Worm (Caenorhabditis elegans) whole organism, L1 larva: Measurements from ENCODE around the gene K11H3.2.

Experiments used
- C34B4.2 ChIP-seq: sonication (generic microtip); optimal IDR thresholded peaks from 2 replicates; lab custom pipeline; 2017; ENCODE audit warnings: mild to moderate bottlenecking, missing genetic modification characterization, missing compliant biosample characterization
- aha-1 ChIP-seq: fragments of 150-350 bp; optimal IDR thresholded peaks from 2 replicates; lab custom pipeline; 2014; ENCODE audit warnings: missing biosample characterization, missing genetic modification characterization
- aly-2 ChIP-seq: fragments of 150-350 bp; optimal IDR thresholded peaks from 2 replicates; lab custom pipeline; 2014; ENCODE audit warnings: missing biosample characterization, missing genetic modification characterization
- ama-1 ChIP-seq: fragments of 150-350 bp; optimal IDR thresholded peaks from 2 replicates; lab custom pipeline; 2014
- ceh-8 ChIP-seq: fragments of 200-800 bp; sonication (Bioruptor generic); optimal IDR thresholded peaks from 2 replicates; lab custom pipeline; 2018; ENCODE audit warnings: mild to moderate bottlenecking, missing genetic modification characterization, moderate library complexity, missing compliant biosample characterization
- ceh-82 ChIP-seq, 3 experiments: fragments of 150-350 bp in 1 of 3; sonication (generic microtip) in 2 of 3; optimal IDR thresholded peaks; 2 replicates each; lab custom pipeline; 2014 to 2017; ENCODE audit warnings: missing biosample characterization in 3 of 3, missing genetic modification characterization in 3 of 3
- ceh-88 ChIP-seq: fragments of 200-800 bp; sonication (Bioruptor generic); IDR thresholded peaks from 2 replicates; pipeline ENCODE4 v1.3.6; 2022; ENCODE audit warnings: missing genetic modification characterization, missing compliant biosample characterization
- dpl-1 ChIP-seq, 3 experiments: fragments of 150-350 bp in 2 of 3; sonication (generic microtip) in 1 of 3; optimal IDR thresholded peaks; 2 replicates each; lab custom pipeline; 2014 to 2017; ENCODE audit warnings: missing biosample characterization in 3 of 3, missing genetic modification characterization in 3 of 3, missing genetic modification reagents in 3 of 3
- dsc-1 ChIP-seq: sonication (generic microtip); optimal IDR thresholded peaks from 2 replicates; lab custom pipeline; 2016; ENCODE audit warnings: mild to moderate bottlenecking, missing genetic modification characterization, missing compliant biosample characterization
- efl-1 ChIP-seq, 4 experiments: fragments of 150-350 bp; optimal IDR thresholded peaks in 3 of 4; peaks in 1 of 4; 1 replicate in 1 of 4; 2 replicates in 3 of 4; lab custom pipeline; 2014; ENCODE audit warnings: missing biosample characterization in 2 of 4, missing genetic modification characterization in 2 of 4, missing genetic modification reagents in 2 of 4
- egl-13 ChIP-seq: sonication (generic microtip); optimal IDR thresholded peaks from 2 replicates; lab custom pipeline; 2016; ENCODE audit warnings: missing genotype, missing genetic modification reagents, missing genetic modification characterization, missing compliant biosample characterization
- elt-3 ChIP-seq, 6 experiments: fragments of 150-350 bp in 1 of 6; sonication (generic microtip); optimal IDR thresholded peaks; 2 replicates each; lab custom pipeline; 2017 to 2018; ENCODE audit warnings: missing biosample characterization in 6 of 6, missing genetic modification characterization in 6 of 6, inconsistent platforms in 1 of 6
- ets-5 ChIP-seq: fragments of 200-800 bp; sonication (Bioruptor generic); IDR thresholded peaks from 2 replicates; pipeline ENCODE4 v1.3.6; 2022; ENCODE audit warnings: missing genetic modification characterization, missing compliant biosample characterization
- fkh-8 ChIP-seq: sonication (generic microtip); optimal IDR thresholded peaks from 2 replicates; lab custom pipeline; 2016; ENCODE audit warnings: mild to moderate bottlenecking, missing genetic modification characterization, missing compliant biosample characterization
- hpl-2 ChIP-seq: fragments of 150-350 bp; optimal IDR thresholded peaks from 2 replicates; lab custom pipeline; 2014; ENCODE audit warnings: missing biosample characterization, missing genetic modification reagents, missing genetic modification characterization
- irx-1 ChIP-seq: sonication (generic microtip); optimal IDR thresholded peaks from 2 replicates; lab custom pipeline; 2016; ENCODE audit warnings: missing genetic modification characterization, missing compliant biosample characterization
- isw-1 ChIP-seq: fragments of 200-800 bp; sonication (Bioruptor generic); IDR thresholded peaks from 2 replicates; pipeline ENCODE4 v1.3.6; 2022; ENCODE audit warnings: missing genetic modification characterization, missing compliant biosample characterization
- jun-1 ChIP-seq: fragments of 150-350 bp; optimal IDR thresholded peaks from 2 replicates; lab custom pipeline; 2014; ENCODE audit warnings: missing biosample characterization, missing genetic modification reagents, missing genetic modification characterization
- lin-13 ChIP-seq: fragments of 150-350 bp; optimal IDR thresholded peaks from 2 replicates; lab custom pipeline; 2014; ENCODE audit warnings: missing biosample characterization, missing genetic modification reagents, missing genetic modification characterization
- lin-14 ChIP-seq: fragments of 200-800 bp; sonication (Bioruptor generic); optimal IDR thresholded peaks from 2 replicates; lab custom pipeline; 2018; ENCODE audit warnings: mild to moderate bottlenecking, missing genetic modification characterization, moderate library complexity, missing compliant biosample characterization
- lin-15B ChIP-seq: fragments of 150-350 bp; sonication (generic microtip); optimal IDR thresholded peaks from 3 replicates; lab custom pipeline; 2014; ENCODE audit warnings: missing biosample characterization, missing genetic modification characterization
- lin-35 ChIP-seq, 2 experiments: fragments of 150-350 bp; optimal IDR thresholded peaks; 2 replicates each; lab custom pipeline; 2014; ENCODE audit warnings: missing biosample characterization in 2 of 2, missing genetic modification characterization in 2 of 2, missing genetic modification reagents in 2 of 2
- lin-39 ChIP-seq: fragments of 150-350 bp; optimal IDR thresholded peaks from 2 replicates; lab custom pipeline; 2014; ENCODE audit warnings: missing biosample characterization, missing genetic modification reagents, missing genetic modification characterization
- lir-3 ChIP-seq: sonication (generic microtip); optimal IDR thresholded peaks from 2 replicates; lab custom pipeline; 2016; ENCODE audit warnings: mild to moderate bottlenecking, missing genetic modification characterization, moderate library complexity, missing compliant biosample characterization; ENCODE audit not compliant: poor library complexity
- lsy-2 ChIP-seq, 2 experiments: fragments of 150-350 bp; optimal IDR thresholded peaks; 2 replicates each; lab custom pipeline; 2014; ENCODE audit warnings: missing biosample characterization in 2 of 2, missing genetic modification characterization in 2 of 2
- mab-9 ChIP-seq: fragments of 200-800 bp; sonication (Bioruptor generic); IDR thresholded peaks from 2 replicates; pipeline ENCODE4 v1.3.6; 2022; ENCODE audit warnings: missing genetic modification reagents, missing genetic modification characterization, missing compliant biosample characterization
- mef-2 ChIP-seq: fragments of 150-350 bp; optimal IDR thresholded peaks from 2 replicates; lab custom pipeline; 2014; ENCODE audit warnings: missing biosample characterization, missing genetic modification characterization
- nhr-11 ChIP-seq: fragments of 150-350 bp; optimal IDR thresholded peaks from 2 replicates; lab custom pipeline; 2014; ENCODE audit warnings: missing biosample characterization, missing genetic modification characterization
- nhr-28 ChIP-seq: fragments of 150-350 bp; optimal IDR thresholded peaks from 2 replicates; lab custom pipeline; 2014; ENCODE audit warnings: missing biosample characterization, missing genetic modification characterization
- nhr-47 ChIP-seq: sonication (generic microtip); optimal IDR thresholded peaks from 2 replicates; lab custom pipeline; 2016; ENCODE audit warnings: mild to moderate bottlenecking, missing genetic modification characterization, moderate library complexity, missing compliant biosample characterization
- nhr-71 ChIP-seq: sonication (generic microtip); optimal IDR thresholded peaks from 2 replicates; lab custom pipeline; 2016; ENCODE audit warnings: mild to moderate bottlenecking, missing genetic modification characterization, moderate library complexity, missing compliant biosample characterization
- nhr-76 ChIP-seq: sonication (generic microtip); optimal IDR thresholded peaks from 2 replicates; lab custom pipeline; 2017; ENCODE audit warnings: missing biosample characterization, missing genetic modification characterization
- nhr-77 ChIP-seq: fragments of 150-350 bp; optimal IDR thresholded peaks from 2 replicates; lab custom pipeline; 2014; ENCODE audit warnings: missing biosample characterization, missing genetic modification characterization
- nhr-84 ChIP-seq: sonication (generic microtip); optimal IDR thresholded peaks from 2 replicates; lab custom pipeline; 2017; ENCODE audit warnings: missing biosample characterization, missing genetic modification characterization
- nhr-85 ChIP-seq: sonication (generic microtip); peaks from one replicate; lab custom pipeline; 2016; ENCODE audit warnings: missing genetic modification characterization, inconsistent platforms, missing compliant biosample characterization
- pag-3 ChIP-seq: sonication (generic microtip); optimal IDR thresholded peaks from 2 replicates; lab custom pipeline; 2017; ENCODE audit warnings: missing genetic modification characterization, mild to moderate bottlenecking, missing compliant biosample characterization, antibody characterized with exemption, borderline replicate concordance; ENCODE audit not compliant: insufficient read depth
- pqm-1 ChIP-seq: sonication (generic microtip); optimal IDR thresholded peaks from 3 replicates; lab custom pipeline; 2017; ENCODE audit warnings: missing biosample characterization, missing genetic modification characterization
- rnt-1 ChIP-seq: sonication (generic microtip); optimal IDR thresholded peaks from 2 replicates; lab custom pipeline; 2016; ENCODE audit warnings: mild to moderate bottlenecking, missing genetic modification characterization, moderate library complexity, missing compliant biosample characterization
- skn-1 ChIP-seq: fragments of 150-350 bp; optimal IDR thresholded peaks from 2 replicates; lab custom pipeline; 2014; ENCODE audit warnings: missing biosample characterization, missing genetic modification characterization
- sptf-1 ChIP-seq: fragments of 150-350 bp; optimal IDR thresholded peaks from 2 replicates; lab custom pipeline; 2014; ENCODE audit warnings: missing biosample characterization, missing genetic modification characterization
- swsn-7 ChIP-seq: sonication (generic microtip); optimal IDR thresholded peaks from 2 replicates; lab custom pipeline; 2016; ENCODE audit warnings: missing genetic modification characterization, missing compliant biosample characterization
- tbx-2 ChIP-seq: sonication (generic microtip); optimal IDR thresholded peaks from 2 replicates; lab custom pipeline; 2016; ENCODE audit warnings: missing genetic modification characterization, missing compliant biosample characterization
- tlp-1 ChIP-seq: fragments of 150-350 bp; optimal IDR thresholded peaks from 2 replicates; lab custom pipeline; 2014; ENCODE audit warnings: missing biosample characterization, missing genetic modification characterization
- unc-130 ChIP-seq: fragments of 150-350 bp; optimal IDR thresholded peaks from 2 replicates; lab custom pipeline; 2017; ENCODE audit warnings: missing biosample characterization, missing genetic modification characterization, inconsistent platforms
- unc-86 ChIP-seq: sonication (generic microtip); optimal IDR thresholded peaks from 2 replicates; lab custom pipeline; 2016; ENCODE audit warnings: missing genetic modification characterization, missing compliant biosample characterization
- vab-15 ChIP-seq: sonication (generic microtip); optimal IDR thresholded peaks from 2 replicates; lab custom pipeline; 2017; ENCODE audit warnings: missing genotype, mild to moderate bottlenecking, missing genetic modification characterization, missing compliant biosample characterization
- zag-1 ChIP-seq: fragments of 150-350 bp; optimal IDR thresholded peaks from 2 replicates; lab custom pipeline; 2014; ENCODE audit warnings: missing biosample characterization, missing genetic modification characterization
- zip-4 ChIP-seq: fragments of 200-800 bp; sonication (Bioruptor generic); optimal IDR thresholded peaks from 2 replicates; lab custom pipeline; 2018; ENCODE audit warnings: mild to moderate bottlenecking, missing genetic modification characterization, moderate library complexity, missing compliant biosample characterization
- ztf-11 ChIP-seq, 2 experiments: sonication (generic microtip); optimal IDR thresholded peaks; 2 replicates each; lab custom pipeline; 2016 to 2017; ENCODE audit warnings: missing genetic modification characterization in 2 of 2, missing biosample characterization in 1 of 2, missing compliant biosample characterization in 1 of 2

Gene K11H3.2

ce11 chrIII:9826005-9826404, 20.2 kb upstream of the K11H3.2 start (continued):
- TF ChIP-seq unc-130 (tag; lab: Kevin White, UChicago) (peak; percentile 31), ceh-82 (tag; optimal IDR thresholded peaks at IDR 0.05; lab: Kevin White, UChicago) (peak in 1 of 3 experiments; percentile 25), lsy-2 (tag; optimal IDR thresholded peaks at IDR 0.05; lab: Kevin White, UChicago) (peak; percentile 65 to 81), lin-14 (GFP tag; lab: Kevin White, UChicago) (peak; percentile 82), swsn-7 (peak; percentile 56), lin-13 (peak; percentile 62), nhr-11 (no peak), aly-2 (tag; lab: Kevin White, UChicago) (peak; percentile 15), irx-1 (peak; percentile 28)

ce11 chrIII:9827163-9827951, 18.8 kb upstream of the K11H3.2 start, which contains the start of the genes ZK632.10 and ZK632.11:
ZK632.10 (minus strand) TSS chrIII:9827722.
ZK632.11 (plus strand) TSS chrIII:9827915.
- TF ChIP-seq pqm-1 (tag; lab: Kevin White, UChicago) = no peak
- TF ChIP-seq egl-13 = no peak
- no peak for TF ChIP-seq ama-1 (lab: Kevin White, UChicago)
- TF ChIP-seq mef-2 (tag; lab: Kevin White, UChicago) = no peak
- TF ChIP-seq nhr-71 (tag; lab: Kevin White, UChicago) = peak; percentile 47
- TF ChIP-seq nhr-77 (tag; lab: Kevin White, UChicago) = peak; percentile 2
- TF ChIP-seq dpl-1 (GFP tag; optimal IDR thresholded peaks at IDR 0.05; lab: Kevin White, UChicago) = peak; percentile 26 to 76 (median 44)
- TF ChIP-seq C34B4.2 = no peak
- peak; percentile 46 for TF ChIP-seq nhr-47
- no peak for TF ChIP-seq nhr-28 (tag; lab: Kevin White, UChicago)
- TF ChIP-seq isw-1 (GFP tag; lab: Robert Waterston, UW) = peak; percentile 16; the same call in 1 of the 2 replicates
- no peak for TF ChIP-seq unc-86
- peak; percentile 81 for TF ChIP-seq skn-1
- no peak for TF ChIP-seq aly-2 (tag; lab: Kevin White, UChicago)
- TF ChIP-seq swsn-7 = peak; percentile 28
- TF ChIP-seq ztf-11 (tag; optimal IDR thresholded peaks at IDR 0.05; lab: Kevin White, UChicago) = no peak
- TF ChIP-seq lin-15B (tag; lab: Kevin White, UChicago) = peak; percentile 15
- TF ChIP-seq jun-1 (tag; lab: Kevin White, UChicago) = no peak
- no peak for TF ChIP-seq hpl-2
- no peak for TF ChIP-seq zag-1 (tag; lab: Kevin White, UChicago)
- TF ChIP-seq tlp-1 (tag; lab: Kevin White, UChicago) = no peak
- no peak for TF ChIP-seq ceh-88
- no peak for TF ChIP-seq nhr-84
- no peak for TF ChIP-seq lin-39 (tag; lab: Kevin White, UChicago)
- no peak for TF ChIP-seq ets-5 (GFP tag; lab: Robert Waterston, UW)
- peak in 1 of 6 experiments; percentile 29 for TF ChIP-seq elt-3 (tag; optimal IDR thresholded peaks at IDR 0.05; lab: Kevin White, UChicago)
- TF ChIP-seq nhr-76 (tag; lab: Kevin White, UChicago) = no peak
- TF ChIP-seq dsc-1 (tag; lab: Kevin White, UChicago) = no peak
- TF ChIP-seq ceh-8 (GFP tag; lab: Kevin White, UChicago) = no peak
- peak; percentile 61 to 70 for TF ChIP-seq lin-35 (GFP tag; optimal IDR thresholded peaks at IDR 0.05; lab: Kevin White, UChicago)
- TF ChIP-seq ceh-82 (tag; optimal IDR thresholded peaks at IDR 0.05; lab: Kevin White, UChicago) = peak in 1 of 3 experiments; percentile 51
- no peak for TF ChIP-seq aha-1 (tag; lab: Kevin White, UChicago)
- TF ChIP-seq tbx-2 (tag; lab: Kevin White, UChicago) = peak; percentile 10
- peak; percentile 47 to 48 for TF ChIP-seq efl-1 (optimal IDR thresholded peaks at IDR 0.05; lab: Kevin White, UChicago)
- peak in 1 of 2 experiments; percentile 59 for TF ChIP-seq efl-1 (GFP tag; optimal IDR thresholded peaks at IDR 0.05 in 1 of 2; lab: Kevin White, UChicago)
- no peak for TF ChIP-seq irx-1
- no peak for TF ChIP-seq zip-4 (GFP tag; lab: Kevin White, UChicago)
- peak; percentile 53 for TF ChIP-seq nhr-85 (tag; lab: Kevin White, UChicago)
- no peak for TF ChIP-seq vab-15
- TF ChIP-seq pag-3 (tag; lab: Kevin White, UChicago) = no peak
- TF ChIP-seq mab-9 (GFP tag; lab: Robert Waterston, UW) = no peak
- TF ChIP-seq rnt-1 (tag; lab: Kevin White, UChicago) = peak; percentile 55
- peak; percentile 15 for TF ChIP-seq fkh-8 (tag; lab: Kevin White, UChicago)
- no peak for TF ChIP-seq lir-3
- no peak for TF ChIP-seq nhr-11
- TF ChIP-seq sptf-1 (tag; lab: Kevin White, UChicago) = no peak
